Worm (Caenorhabditis elegans): Measurements from ENCODE around the gene nhr-167.

DNA sequence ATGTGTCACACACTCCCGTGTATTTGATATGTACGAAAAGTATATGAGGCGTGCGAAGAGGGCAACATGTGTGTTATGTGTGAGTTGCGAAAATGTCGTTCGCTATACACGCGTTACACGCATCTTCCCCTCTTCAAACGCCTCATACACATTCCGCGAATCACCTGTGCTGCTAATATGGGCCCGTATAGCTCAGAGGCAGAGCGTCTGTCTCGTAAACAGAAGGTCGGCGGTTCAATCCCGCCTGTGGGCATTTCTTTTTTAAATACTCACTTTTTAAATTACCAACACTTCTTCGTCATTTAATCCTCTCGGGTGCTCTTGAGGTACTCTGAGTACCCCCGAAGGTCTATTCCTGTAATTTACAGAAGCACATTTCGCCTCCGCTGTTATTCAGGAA lies 48.3 kb downstream of the nhr-167 start:
- no peak for TF ChIP-seq hmbx-1 (tag; optimal IDR thresholded peaks at IDR 0.05)
- no peak for TF ChIP-seq ama-1 (optimal IDR thresholded peaks at IDR 0.05)
- TF ChIP-seq tbx-11 (GFP tag; IDR thresholded peaks at IDR 0.05) = no peak
- no peak for TF ChIP-seq aly-1 (tag; optimal IDR thresholded peaks at IDR 0.05)
- TF ChIP-seq F13C5.2 (tag; optimal IDR thresholded peaks at IDR 0.05) = no peak
- no peak for TF ChIP-seq flt-1 (GFP tag; IDR thresholded peaks at IDR 0.05)
- no peak for TF ChIP-seq hmg-4 (GFP tag; optimal IDR thresholded peaks at IDR 0.05)
- TF ChIP-seq pes-1 (GFP tag; IDR thresholded peaks at IDR 0.05) = no peak

All from whole organism, early embryonic.